Worm (Caenorhabditis elegans) whole organism, L4 larva: ENCODE measurements around the gene htp-2.

Source experiments
- D1046.2 ChIP-seq: fragments of 200-800 bp; sonication (Bioruptor generic); IDR thresholded peaks from 2 replicates; pipeline ENCODE4 v1.3.6; 2022; ENCODE audit warnings: missing genetic modification characterization, missing compliant biosample characterization
- Y105C5A.15 ChIP-seq: fragments of 200-800 bp; sonication (Bioruptor generic); IDR thresholded peaks from 2 replicates; pipeline ENCODE4 v1.3.6; 2022; ENCODE audit warnings: missing genetic modification characterization, missing compliant biosample characterization
- Y48G9A.11 ChIP-seq: fragments of 200-800 bp; sonication (Bioruptor generic); IDR thresholded peaks from 2 replicates; pipeline ENCODE4 v1.3.6; 2022; ENCODE audit warnings: missing genetic modification reagents, missing genetic modification characterization, missing compliant biosample characterization
- Y75B8A.6 ChIP-seq: fragments of 200-800 bp; sonication (Bioruptor generic); IDR thresholded peaks from 2 replicates; pipeline ENCODE4 v1.3.6; 2022; ENCODE audit warnings: missing genetic modification reagents, missing genetic modification characterization, missing compliant biosample characterization
- ZK546.5 ChIP-seq, 2 experiments: sonication (generic microtip); optimal IDR thresholded peaks; 2 replicates each; lab custom pipeline; 2017; ENCODE audit warnings: missing biosample characterization in 2 of 2, missing genetic modification characterization in 2 of 2
- aha-1 ChIP-seq: fragments of 150-350 bp; peaks from one replicate; lab custom pipeline; 2014; ENCODE audit warnings: missing biosample characterization, missing genetic modification characterization
- aly-2 ChIP-seq: sonication (generic microtip); optimal IDR thresholded peaks from 2 replicates; lab custom pipeline; 2018; ENCODE audit warnings: missing biosample characterization, missing genetic modification characterization
- arid-1 ChIP-seq: fragments of 200-800 bp; sonication (Bioruptor generic); conservative IDR thresholded peaks from 2 replicates; pipeline ENCODE4 v1.3.6; 2022; ENCODE audit warnings: missing genetic modification reagents, missing genetic modification characterization, missing compliant biosample characterization
- ceh-32 ChIP-seq: sonication (generic microtip); optimal IDR thresholded peaks from 2 replicates; lab custom pipeline; 2016; ENCODE audit warnings: mild to moderate bottlenecking, missing genetic modification characterization, missing compliant biosample characterization; ENCODE audit not compliant: poor library complexity
- ceh-62 ChIP-seq: sonication (generic microtip); optimal IDR thresholded peaks from 2 replicates; lab custom pipeline; 2017; ENCODE audit warnings: missing biosample characterization, missing genetic modification characterization
- ces-1 ChIP-seq: fragments of 150-350 bp; sonication (generic microtip); optimal IDR thresholded peaks from 4 replicates; lab custom pipeline; 2014; ENCODE audit warnings: missing biosample characterization, missing genetic modification reagents, missing genetic modification characterization
- ctbp-1 ChIP-seq: fragments of 200-800 bp; sonication (Bioruptor generic); IDR thresholded peaks from 2 replicates; pipeline ENCODE4 v1.3.6; 2022; ENCODE audit warnings: missing genetic modification reagents, missing genetic modification characterization, missing compliant biosample characterization
- daf-12 ChIP-seq: fragments of 150-350 bp; optimal IDR thresholded peaks from 2 replicates; lab custom pipeline; 2014; ENCODE audit warnings: missing biosample characterization, missing genetic modification reagents, missing genetic modification characterization
- daf-8 ChIP-seq: fragments of 200-800 bp; sonication (Bioruptor generic); IDR thresholded peaks from 2 replicates; pipeline ENCODE4 v1.3.6; 2022; ENCODE audit warnings: missing genetic modification characterization, missing compliant biosample characterization
- dmd-8 ChIP-seq: fragments of 200-800 bp; sonication (Bioruptor generic); IDR thresholded peaks from 2 replicates; pipeline ENCODE4 v1.3.6; 2022; ENCODE audit warnings: missing genetic modification characterization, missing compliant biosample characterization
- dpl-1 ChIP-seq: fragments of 150-350 bp; optimal IDR thresholded peaks from 2 replicates; lab custom pipeline; 2014; ENCODE audit warnings: missing biosample characterization, missing genetic modification reagents, missing genetic modification characterization
- egl-27 ChIP-seq: sonication (generic microtip); optimal IDR thresholded peaks from 3 replicates; lab custom pipeline; 2017; ENCODE audit warnings: missing biosample characterization, missing genetic modification reagents, missing genetic modification characterization
- egl-43 ChIP-seq: fragments of 200-800 bp; sonication (Bioruptor generic); IDR thresholded peaks from 2 replicates; pipeline ENCODE4 v1.3.6; 2022; ENCODE audit warnings: missing genetic modification reagents, missing genetic modification characterization, missing compliant biosample characterization
- fkh-10 ChIP-seq: fragments of 150-350 bp; optimal IDR thresholded peaks from 2 replicates; lab custom pipeline; 2014; ENCODE audit warnings: missing biosample characterization, missing genetic modification reagents, missing genetic modification characterization
- hlh-11 ChIP-seq: fragments of 200-800 bp; sonication (Bioruptor generic); optimal IDR thresholded peaks from 2 replicates; lab custom pipeline; 2018; ENCODE audit warnings: mild to moderate bottlenecking, missing genetic modification characterization, missing compliant biosample characterization
- hmg-1.1 ChIP-seq: fragments of 200-800 bp; sonication (Bioruptor generic); IDR thresholded peaks from 2 replicates; pipeline ENCODE4 v1.3.6; 2022; ENCODE audit warnings: missing genetic modification reagents, missing genetic modification characterization, missing compliant biosample characterization
- lim-7 ChIP-seq: fragments of 200-800 bp; sonication (Bioruptor generic); IDR thresholded peaks from 2 replicates; pipeline ENCODE4 v1.3.6; 2022; ENCODE audit warnings: missing genetic modification characterization, missing compliant biosample characterization
- lin-1 ChIP-seq: fragments of 200-800 bp; sonication (Bioruptor generic); IDR thresholded peaks from 2 replicates; pipeline ENCODE4 v1.3.6; 2022; ENCODE audit warnings: missing genetic modification reagents, missing genetic modification characterization, missing compliant biosample characterization
- lin-29 ChIP-seq: fragments of 200-800 bp; sonication (Bioruptor generic); IDR thresholded peaks from 2 replicates; pipeline ENCODE4 v1.3.6; 2022; ENCODE audit warnings: missing genetic modification reagents, missing genetic modification characterization, missing compliant biosample characterization
- lin-38 ChIP-seq: fragments of 200-800 bp; sonication (Bioruptor generic); IDR thresholded peaks from 2 replicates; pipeline ENCODE4 v1.3.6; 2022; ENCODE audit warnings: missing genetic modification reagents, missing genetic modification characterization, missing compliant biosample characterization
- madf-5 ChIP-seq, 2 experiments: fragments of 200-800 bp; sonication (Bioruptor generic); IDR thresholded peaks; 2 replicates each; pipeline ENCODE4 v1.3.6; 2022; ENCODE audit warnings: missing compliant biosample characterization in 2 of 2, missing genetic modification characterization in 2 of 2
- mdt-29 ChIP-seq: fragments of 200-800 bp; sonication (Bioruptor generic); IDR thresholded peaks from 2 replicates; pipeline ENCODE4 v1.3.6; 2022; ENCODE audit warnings: missing genetic modification reagents, missing genetic modification characterization, missing compliant biosample characterization
- nhr-102 ChIP-seq: sonication (generic microtip); optimal IDR thresholded peaks from 2 replicates; lab custom pipeline; 2016; ENCODE audit warnings: mild to moderate bottlenecking, missing genetic modification characterization, moderate library complexity, missing compliant biosample characterization
- nhr-25 ChIP-seq: sonication (generic microtip); optimal IDR thresholded peaks from 2 replicates; lab custom pipeline; 2017; ENCODE audit warnings: missing genetic modification characterization, mild to moderate bottlenecking, missing compliant biosample characterization, antibody characterized with exemption, moderate library complexity, borderline replicate concordance; ENCODE audit not compliant: insufficient read depth
- nhr-41 ChIP-seq: fragments of 200-800 bp; sonication (Bioruptor generic); IDR thresholded peaks from 2 replicates; pipeline ENCODE4 v1.3.6; 2022; ENCODE audit warnings: missing genetic modification reagents, missing genetic modification characterization, missing compliant biosample characterization
- nhr-48 ChIP-seq: sonication (generic microtip); optimal IDR thresholded peaks from 2 replicates; lab custom pipeline; 2016; ENCODE audit warnings: mild to moderate bottlenecking, missing genetic modification characterization, missing compliant biosample characterization
- nhr-76 ChIP-seq: fragments of 150-350 bp; optimal IDR thresholded peaks from 2 replicates; lab custom pipeline; 2014; ENCODE audit warnings: missing biosample characterization, missing genetic modification characterization
- nhr-77 ChIP-seq: fragments of 150-350 bp; optimal IDR thresholded peaks from 2 replicates; lab custom pipeline; 2014; ENCODE audit warnings: missing biosample characterization, missing genetic modification characterization
- rbr-2 ChIP-seq: sonication (generic microtip); optimal IDR thresholded peaks from 2 replicates; lab custom pipeline; 2016; ENCODE audit warnings: missing genotype, missing genetic modification characterization, missing compliant biosample characterization
- sdz-12 ChIP-seq: fragments of 200-800 bp; sonication (Bioruptor generic); optimal IDR thresholded peaks from 2 replicates; lab custom pipeline; 2018; ENCODE audit warnings: mild to moderate bottlenecking, missing genetic modification characterization, missing compliant biosample characterization
- set-16 ChIP-seq: fragments of 200-800 bp; sonication (Bioruptor generic); IDR thresholded peaks from 2 replicates; pipeline ENCODE4 v1.3.6; 2022; ENCODE audit warnings: missing genetic modification reagents, missing genetic modification characterization, missing compliant biosample characterization
- skn-1 ChIP-seq: fragments of 150-350 bp; optimal IDR thresholded peaks from 2 replicates; lab custom pipeline; 2014; ENCODE audit warnings: missing biosample characterization, missing genetic modification characterization
- snpc-1.2 ChIP-seq: fragments of 200-800 bp; sonication (Bioruptor generic); IDR thresholded peaks from 2 replicates; pipeline ENCODE4 v1.3.6; 2022; ENCODE audit warnings: missing genetic modification reagents, missing genetic modification characterization, missing compliant biosample characterization
- snpc-4 ChIP-seq: fragments of 150-350 bp; optimal IDR thresholded peaks from 2 replicates; lab custom pipeline; 2014; ENCODE audit warnings: missing biosample characterization, missing genetic modification characterization
- spr-1 ChIP-seq: sonication (generic microtip); optimal IDR thresholded peaks from 2 replicates; lab custom pipeline; 2016; ENCODE audit warnings: mild to moderate bottlenecking, missing genetic modification characterization, missing compliant biosample characterization
- vab-7 ChIP-seq: fragments of 200-800 bp; sonication (Bioruptor generic); IDR thresholded peaks from 2 replicates; pipeline ENCODE4 v1.3.6; 2022; ENCODE audit warnings: missing genetic modification reagents, missing genetic modification characterization, missing compliant biosample characterization
- zfp-2 ChIP-seq: sonication (generic microtip); optimal IDR thresholded peaks from 2 replicates; lab custom pipeline; 2016; ENCODE audit warnings: mild to moderate bottlenecking, missing genetic modification characterization, missing compliant biosample characterization

The htp-2 gene

ce11 chrIV:6376473-6377115 lies 42.7 kb upstream of the htp-2 start, which contains the start of the genes hrpf-2 and bli-6 (continued):
- TF ChIP-seq lin-1 (no peak), nhr-77 (tag; lab: Kevin White, UChicago) (peak; percentile 51), ceh-32 (tag; lab: Kevin White, UChicago) (no peak), fkh-10 (GFP tag; lab: Kevin White, UChicago) (peak; percentile 54), aha-1 (tag; lab: Kevin White, UChicago) (peak; percentile 43), daf-12 (tag; lab: Kevin White, UChicago) (no peak), dpl-1 (GFP tag; lab: Kevin White, UChicago) (peak; percentile 82), egl-27 (tag; lab: Kevin White, UChicago) (no peak), ctbp-1 (GFP tag; lab: Robert Waterston, UW) (no peak), Y105C5A.15 (GFP tag; lab: Robert Waterston, UW) (no peak), madf-5 (GFP tag; IDR thresholded peaks at IDR 0.05; lab: Robert Waterston, UW) (no peak), lin-38 (peak; percentile 95), nhr-41 (GFP tag; lab: Robert Waterston, UW) (no peak), Y75B8A.6 (no peak), nhr-102 (tag; lab: Kevin White, UChicago) (peak; percentile 17), nhr-25 (tag; lab: Kevin White, UChicago) (peak; percentile 24), nhr-48 (tag; lab: Kevin White, UChicago) (peak; percentile 31), daf-8 (no peak), aly-2 (tag; lab: Kevin White, UChicago) (no peak), ceh-62 (no peak), arid-1 (GFP tag; lab: Robert Waterston, UW) (0 out of 2 replicates have a peak, but pooled peaks have one; percentile 13), lim-7 (GFP tag; lab: Robert Waterston, UW) (no peak), zfp-2 (tag; lab: Kevin White, UChicago) (peak; percentile 1), vab-7 (GFP tag; lab: Robert Waterston, UW) (no peak), rbr-2 (tag; lab: Kevin White, UChicago) (peak; percentile 70), snpc-4 (tag; lab: Kevin White, UChicago) (no peak)
- TF ChIP-seq, all 104 proteins: peak for 25

- TF ChIP-seq Y48G9A.11 (GFP tag; lab: Robert Waterston, UW) (no peak), ces-1 (GFP tag; lab: Kevin White, UChicago) (no peak), vab-7 (GFP tag; lab: Robert Waterston, UW) (no peak), madf-5 (GFP tag; IDR thresholded peaks at IDR 0.05; lab: Robert Waterston, UW) (no peak), mdt-29 (GFP tag; lab: Robert Waterston, UW) (no peak), sdz-12 (GFP tag; lab: Kevin White, UChicago) (peak; percentile 78), aha-1 (tag; lab: Kevin White, UChicago) (peak; percentile 94), hmg-1.1 (GFP tag; lab: Robert Waterston, UW) (0 out of 2 replicates have a peak, but pooled peaks have one; percentile 31), snpc-1.2 (GFP tag; lab: Robert Waterston, UW) (no peak), nhr-76 (tag; lab: Kevin White, UChicago) (no peak), skn-1 (no peak), lin-29 (GFP tag; lab: Robert Waterston, UW) (peak; percentile 25; the same call in 1 of the 2 replicates), hlh-11 (tag; lab: Kevin White, UChicago) (no peak), egl-43 (no peak; the same call in 1 of the 2 replicates), set-16 (GFP tag; lab: Robert Waterston, UW) (peak; percentile 94), dmd-8 (0 out of 2 replicates have a peak, but pooled peaks have one; percentile 22), D1046.2 (GFP tag; lab: Robert Waterston, UW) (no peak), spr-1 (tag; lab: Kevin White, UChicago) (peak; percentile 9), ZK546.5 (tag; optimal IDR thresholded peaks at IDR 0.05; lab: Kevin White, UChicago) (no peak)
- TF ChIP-seq, all 104 proteins: peak for 7
Observed at ce11 chrIV:6377335-6378069, 41.8 kb upstream of the htp-2 start.
